Worm (Caenorhabditis elegans) whole organism, mixed stage, embryonic: Measurements from ENCODE around the gene mlc-3.

Experiments used
- bed-3 ChIP-seq: fragments of 200-800 bp; sonication (Bioruptor generic); optimal IDR thresholded peaks from 3 replicates; lab custom pipeline; 2018; ENCODE audit warnings: mild to moderate bottlenecking, missing genetic modification characterization, moderate library complexity, missing compliant biosample characterization
- blmp-1 ChIP-seq: fragments of 150-350 bp; optimal IDR thresholded peaks from 2 replicates; lab custom pipeline; 2014; ENCODE audit warnings: missing biosample characterization, missing genetic modification characterization
- ceh-39 ChIP-seq: fragments of 150-350 bp; optimal IDR thresholded peaks from 2 replicates; lab custom pipeline; 2014; ENCODE audit warnings: missing biosample characterization, missing genetic modification characterization
- ceh-83 ChIP-seq: fragments of 200-800 bp; sonication (Bioruptor generic); optimal IDR thresholded peaks from 2 replicates; lab custom pipeline; 2018; ENCODE audit warnings: mild to moderate bottlenecking, missing genetic modification characterization, missing compliant biosample characterization
- cnd-1 ChIP-seq: fragments of 200-800 bp; sonication (Bioruptor generic); optimal IDR thresholded peaks from 2 replicates; lab custom pipeline; 2018; ENCODE audit warnings: mild to moderate bottlenecking, missing genetic modification characterization, missing compliant biosample characterization
- drap-1 ChIP-seq: fragments of 200-800 bp; sonication (Bioruptor generic); optimal IDR thresholded peaks from 3 replicates; lab custom pipeline; 2018; ENCODE audit warnings: mild to moderate bottlenecking, missing genetic modification characterization, missing compliant biosample characterization
- elt-3 ChIP-seq: fragments of 150-350 bp; optimal IDR thresholded peaks from 2 replicates; lab custom pipeline; 2014; ENCODE audit warnings: missing biosample characterization, missing genetic modification characterization
- flh-1 ChIP-seq: fragments of 200-800 bp; sonication (Bioruptor generic); optimal IDR thresholded peaks from 2 replicates; lab custom pipeline; 2018; ENCODE audit warnings: mild to moderate bottlenecking, missing genetic modification characterization, moderate library complexity, missing compliant biosample characterization
- ham-2 ChIP-seq: fragments of 200-800 bp; sonication (Bioruptor generic); optimal IDR thresholded peaks from 2 replicates; lab custom pipeline; 2018; ENCODE audit warnings: mild to moderate bottlenecking, missing genetic modification characterization, missing compliant biosample characterization
- hlh-1 ChIP-seq: fragments of 150-350 bp; optimal IDR thresholded peaks from 2 replicates; lab custom pipeline; 2014; ENCODE audit warnings: missing biosample characterization, missing genetic modification reagents, missing genetic modification characterization
- lin-13 ChIP-seq: fragments of 150-350 bp; optimal IDR thresholded peaks from 2 replicates; lab custom pipeline; 2014; ENCODE audit warnings: missing biosample characterization, missing genetic modification characterization
- mab-5 ChIP-seq: fragments of 150-350 bp; optimal IDR thresholded peaks from 2 replicates; lab custom pipeline; 2014; ENCODE audit warnings: missing biosample characterization, missing genetic modification characterization
- mep-1 ChIP-seq: fragments of 150-350 bp; optimal IDR thresholded peaks from 2 replicates; lab custom pipeline; 2017; ENCODE audit warnings: missing biosample characterization, missing genetic modification reagents, missing genetic modification characterization, inconsistent platforms
- nhr-2 ChIP-seq: fragments of 150-350 bp; optimal IDR thresholded peaks from 2 replicates; lab custom pipeline; 2014; ENCODE audit warnings: missing biosample characterization, missing genetic modification characterization
- nhr-237 ChIP-seq: fragments of 150-350 bp; optimal IDR thresholded peaks from 2 replicates; lab custom pipeline; 2014; ENCODE audit warnings: missing biosample characterization, missing genetic modification characterization
- nhr-28 ChIP-seq: fragments of 150-350 bp; optimal IDR thresholded peaks from 2 replicates; lab custom pipeline; 2014; ENCODE audit warnings: missing biosample characterization, missing genetic modification characterization
- nhr-76 ChIP-seq: sonication (generic microtip); optimal IDR thresholded peaks from 2 replicates; lab custom pipeline; 2017; ENCODE audit warnings: missing biosample characterization, missing genetic modification characterization
- pha-4 ChIP-seq: fragments of 150-350 bp; optimal IDR thresholded peaks from 2 replicates; lab custom pipeline; 2018; ENCODE audit warnings: missing biosample characterization, missing genetic modification reagents, missing genetic modification characterization
- sptf-1 ChIP-seq: sonication (generic microtip); optimal IDR thresholded peaks from 2 replicates; lab custom pipeline; 2017; ENCODE audit warnings: mild to moderate bottlenecking, missing genetic modification characterization, moderate library complexity, missing compliant biosample characterization
- tbx-8 ChIP-seq: fragments of 200-800 bp; sonication (Bioruptor generic); optimal IDR thresholded peaks from 2 replicates; lab custom pipeline; 2018; ENCODE audit warnings: mild to moderate bottlenecking, missing genetic modification characterization, moderate library complexity, missing compliant biosample characterization
- unc-39 ChIP-seq: fragments of 150-350 bp; optimal IDR thresholded peaks from 2 replicates; lab custom pipeline; 2014; ENCODE audit warnings: missing biosample characterization, missing genetic modification characterization
- unc-62 ChIP-seq: fragments of 150-350 bp; optimal IDR thresholded peaks from 2 replicates; lab custom pipeline; 2014; ENCODE audit warnings: missing biosample characterization, missing genetic modification reagents, missing genetic modification characterization
- zip-8 ChIP-seq: fragments of 150-350 bp; optimal IDR thresholded peaks from 2 replicates; lab custom pipeline; 2014; ENCODE audit warnings: missing biosample characterization, missing genetic modification characterization
- ztf-11 ChIP-seq: fragments of 150-350 bp; optimal IDR thresholded peaks from 2 replicates; lab custom pipeline; 2014; ENCODE audit warnings: missing biosample characterization, missing genetic modification characterization

mlc-3 gene

ce11 chrIII:5611604-5612324, 46.9 kb downstream of the mlc-3 start, which contains the start of gene bas-1:
Gene bas-1 (plus strand): TSS chrIII:5612274.
- TF ChIP-seq unc-62 (GFP tag; lab: Kevin White, UChicago) (no peak), ceh-83 (no peak), mab-5 (tag; lab: Kevin White, UChicago) (no peak), lin-13 (tag; lab: Kevin White, UChicago) (no peak), elt-3 (tag; lab: Kevin White, UChicago) (no peak), pha-4 (tag; lab: Kevin White, UChicago) (no peak), tbx-8 (GFP tag; lab: Kevin White, UChicago) (no peak), nhr-2 (no peak), sptf-1 (tag; lab: Kevin White, UChicago) (no peak), cnd-1 (no peak), bed-3 (GFP tag; lab: Kevin White, UChicago) (no peak)

ce11 chrIII:5614648-5615047, 49.8 kb downstream of the mlc-3 start, which contains the start of gene basl-1:
Gene basl-1 (plus strand): TSS chrIII:5614948.
- TF ChIP-seq nhr-76 (no peak), unc-39 (tag; lab: Kevin White, UChicago) (no peak), nhr-28 (no peak)

- TF ChIP-seq nhr-76: no peak
- no peak for TF ChIP-seq nhr-237 (tag; lab: Kevin White, UChicago)
- no peak for TF ChIP-seq ztf-11 (tag; lab: Kevin White, UChicago)
- no peak for TF ChIP-seq ceh-39 (tag; lab: Kevin White, UChicago)
- TF ChIP-seq blmp-1 (tag; lab: Kevin White, UChicago): no peak
- no peak for TF ChIP-seq hlh-1 (tag; lab: Kevin White, UChicago)
- TF ChIP-seq zip-8: no peak
- TF ChIP-seq flh-1 (GFP tag; lab: Kevin White, UChicago): no peak
- TF ChIP-seq mep-1 (tag; lab: Kevin White, UChicago): no peak
- TF ChIP-seq drap-1: no peak
- TF ChIP-seq ham-2: no peak
- no peak for TF ChIP-seq sptf-1 (tag; lab: Kevin White, UChicago)
- TF ChIP-seq cnd-1: no peak
These were observed 50.9 kb downstream of the mlc-3 start for ce11 chrIII:5615675-5616074.
